Worm (Caenorhabditis elegans): ENCODE results near the gene M163.11.
"Not testable (repeated sequence)": the region's sequence is repeated elsewhere in the genome, so short reads cannot be mapped to it uniquely, and the experiment has no call there.

M163.11 gene

DNA sequence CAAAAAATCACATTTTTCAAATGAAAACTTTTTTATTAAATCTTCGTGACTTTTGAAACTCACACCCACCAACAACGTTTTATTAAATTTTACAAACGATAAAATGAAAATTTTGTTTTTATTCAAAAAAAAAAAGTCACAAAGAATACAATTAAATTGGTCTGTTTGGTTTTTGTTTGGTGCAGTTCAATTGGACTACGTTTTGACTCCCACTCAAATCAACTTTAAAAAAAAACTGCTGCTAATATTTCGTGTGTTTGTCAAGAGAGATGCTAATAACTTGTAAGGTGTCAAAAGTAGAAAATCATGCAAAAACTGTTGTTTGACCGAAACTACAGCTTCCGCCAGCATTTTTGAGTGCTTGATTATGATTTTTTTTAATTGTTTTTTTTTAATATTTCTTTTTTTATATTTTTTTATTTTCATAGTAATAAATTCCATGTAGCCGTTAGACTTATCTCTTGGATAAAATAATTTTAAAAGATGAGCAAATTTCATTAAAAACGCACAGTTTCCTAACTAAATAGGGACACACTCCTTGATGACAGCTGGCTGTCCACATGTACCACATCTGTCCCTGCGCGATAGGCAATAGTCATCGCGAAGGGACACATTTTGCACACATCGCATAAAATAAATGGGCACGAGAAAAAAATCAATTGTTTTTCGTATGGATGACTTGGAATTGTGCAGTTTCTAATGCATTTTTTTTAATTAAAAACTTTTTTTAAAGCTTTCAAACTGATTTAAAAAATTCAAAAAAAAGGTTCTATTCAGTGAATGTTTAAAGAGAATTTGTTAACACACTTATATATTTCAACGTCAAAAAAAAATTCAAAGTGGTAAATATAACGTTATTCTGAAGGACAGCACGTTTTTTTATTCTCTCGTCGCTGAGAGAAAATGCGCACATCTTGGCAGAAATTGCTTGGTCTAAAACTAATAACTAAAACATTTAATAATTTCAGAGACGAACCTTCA lies 46.4 kb downstream of the M163.11 start (continued):
- TF ChIP-seq ztf-4 (tag; optimal IDR thresholded peaks at IDR 0.05): peak; percentile 94
- peak; percentile 73 for TF ChIP-seq ama-1 (optimal IDR thresholded peaks at IDR 0.05)
- peak; percentile 74 for TF ChIP-seq ztf-11 (tag; optimal IDR thresholded peaks at IDR 0.05)
- peak; percentile 97 for TF ChIP-seq lsy-12 (tag; optimal IDR thresholded peaks at IDR 0.05)
- peak; percentile 71 for TF ChIP-seq ZK546.5 (tag; optimal IDR thresholded peaks at IDR 0.05)
- TF ChIP-seq nhr-237 (tag; optimal IDR thresholded peaks at IDR 0.05): peak; percentile 87
- TF ChIP-seq elt-2 (tag; optimal IDR thresholded peaks at IDR 0.05): peak; percentile 89
- peak; percentile 67 to 99 (median 79) for TF ChIP-seq elt-3 (tag; optimal IDR thresholded peaks at IDR 0.05)
- peak; percentile 99 for TF ChIP-seq nhr-23 (tag; optimal IDR thresholded peaks at IDR 0.05)
- TF ChIP-seq nhr-43 (tag; optimal IDR thresholded peaks at IDR 0.05; ENCODE audit: poor library complexity, severe bottlenecking): peak; percentile 99
- TF ChIP-seq ceh-28 (tag; optimal IDR thresholded peaks at IDR 0.05): peak; percentile 100
- peak; percentile 99 for TF ChIP-seq tbx-2 (tag; optimal IDR thresholded peaks at IDR 0.05)
- peak; percentile 100 for TF ChIP-seq unc-62 (GFP tag; optimal IDR thresholded peaks at IDR 0.05)
- TF ChIP-seq mdl-1 (tag; optimal IDR thresholded peaks at IDR 0.05): peak; percentile 90
- peak; percentile 98 for TF ChIP-seq nhr-25 (tag; optimal IDR thresholded peaks at IDR 0.05)
- TF ChIP-seq mml-1 (tag; optimal IDR thresholded peaks at IDR 0.05): peak; percentile 37
- TF ChIP-seq ceh-82 (tag; optimal IDR thresholded peaks at IDR 0.05): peak; percentile 100
- TF ChIP-seq snpc-4 (tag; optimal IDR thresholded peaks at IDR 0.05): peak; percentile 94
- peak; percentile 73 for TF ChIP-seq elt-1 (tag; optimal IDR thresholded peaks at IDR 0.05)
- peak; percentile 49 for TF ChIP-seq lin-15B (tag; optimal IDR thresholded peaks at IDR 0.05)
- TF ChIP-seq egl-5 (tag; optimal IDR thresholded peaks at IDR 0.05): peak; percentile 100
- peak; percentile 93 for TF ChIP-seq hmg-11 (tag; optimal IDR thresholded peaks at IDR 0.05)
- peak in 1 of 2 experiments; percentile 86 for TF ChIP-seq eor-1 (tag; optimal IDR thresholded peaks at IDR 0.05)

DNA sequence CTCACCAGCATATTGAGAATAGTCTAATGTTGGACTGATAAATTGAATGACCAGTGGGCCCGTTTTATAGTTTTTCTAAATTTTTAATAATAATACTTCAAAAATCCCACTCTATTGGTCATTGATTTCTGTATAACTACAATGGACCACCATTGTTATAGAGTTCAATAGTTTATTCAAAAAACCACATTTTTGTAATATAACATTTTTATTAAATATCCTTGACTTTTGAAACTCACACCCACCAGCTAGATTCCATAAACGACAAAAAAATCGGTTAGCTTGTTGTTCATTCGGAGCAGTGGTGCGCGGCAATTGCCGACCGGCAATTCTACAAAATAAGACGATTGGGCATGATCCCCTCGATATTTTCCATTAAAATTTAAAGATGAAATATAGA lies 48.4 kb downstream of the M163.11 start, which contains the start of gene nspc-18:
Gene nspc-18 (minus strand): TSS at position 101 of the 400 bp plus-strand sequence.
- TF ChIP-seq nhr-237 (tag; optimal IDR thresholded peaks at IDR 0.05) (no peak), tbx-2 (tag; optimal IDR thresholded peaks at IDR 0.05) (no peak), daf-12 (tag; optimal IDR thresholded peaks at IDR 0.05) (no peak), ztf-11 (tag; optimal IDR thresholded peaks at IDR 0.05) (no peak), skn-1 (tag; optimal IDR thresholded peaks at IDR 0.05) (no peak), nhr-12 (tag; optimal IDR thresholded peaks at IDR 0.05) (no peak), ceh-16 (tag; optimal IDR thresholded peaks at IDR 0.05) (no peak), nhr-43 (tag; optimal IDR thresholded peaks at IDR 0.05; ENCODE audit: poor library complexity, severe bottlenecking) (no peak), mdl-1 (tag; optimal IDR thresholded peaks at IDR 0.05) (no peak), nhr-67 (tag; optimal IDR thresholded peaks at IDR 0.05) (no peak), snpc-4 (tag; optimal IDR thresholded peaks at IDR 0.05) (no peak), nhr-11 (tag; optimal IDR thresholded peaks at IDR 0.05) (no peak)

DNA sequence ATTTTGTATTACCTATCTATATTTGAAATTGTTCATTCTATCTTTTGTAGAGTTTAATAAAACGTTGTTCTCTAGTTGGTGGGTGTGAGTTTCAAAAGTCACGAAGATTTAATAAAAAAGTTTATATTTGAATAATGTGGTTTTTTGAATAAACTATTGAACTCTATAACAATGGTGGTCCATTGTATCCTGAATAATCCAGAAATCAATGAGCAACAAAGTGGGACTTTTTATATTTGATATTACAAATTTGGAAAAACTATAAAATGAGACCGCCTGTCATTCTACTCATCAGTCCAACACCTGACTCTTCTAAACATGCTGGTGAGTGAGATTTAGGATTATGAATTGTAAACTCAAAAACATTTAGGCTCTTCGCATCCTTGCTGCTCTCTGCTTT lies 49.2 kb downstream of the M163.11 start, which contains the start of gene nspc-19:
Gene nspc-19 (plus strand): TSS at position 301 of the 400 bp plus-strand sequence.
- TF ChIP-seq ama-1 (optimal IDR thresholded peaks at IDR 0.05); nhr-43 (tag; optimal IDR thresholded peaks at IDR 0.05; ENCODE audit: poor library complexity, severe bottlenecking); R02D3.7 (tag; optimal IDR thresholded peaks at IDR 0.05): not testable (repeated sequence)
